Fruit fly (Drosophila melanogaster) whole organism, embryonic: ENCODE measurements around the gene MESK4.

ENCODE experiments used
- Antp ChIP-seq: fragments of 200-800 bp; sonication (Bioruptor generic); optimal IDR thresholded peaks from 3 replicates; lab custom pipeline; 2016; ENCODE audit warnings: missing biosample characterization, missing genetic modification characterization
- CG10321 ChIP-seq: fragments of 200-800 bp; sonication (Bioruptor generic); IDR thresholded peaks from 2 replicates; pipeline ENCODE4 v1.3.6; 2022; ENCODE audit warnings: missing biosample characterization, missing genetic modification characterization
- CG10462 ChIP-seq: fragments of 200-800 bp; sonication (Bioruptor generic); optimal IDR thresholded peaks from 2 replicates; lab custom pipeline; 2016; ENCODE audit warnings: missing biosample characterization, missing genetic modification characterization
- CG11560 ChIP-seq: fragments of 200-800 bp; sonication (Bioruptor generic); IDR thresholded peaks from 3 replicates; pipeline ENCODE4 v1.3.6; 2022; ENCODE audit warnings: missing biosample characterization, missing genetic modification characterization
- CG1647 ChIP-seq: fragments of 200-800 bp; sonication (Bioruptor generic); optimal IDR thresholded peaks from 3 replicates; lab custom pipeline; 2016; ENCODE audit warnings: missing biosample characterization, missing genetic modification characterization
- CG16779 ChIP-seq: fragments of 200-800 bp; sonication (Bioruptor generic); IDR thresholded peaks from 2 replicates; pipeline ENCODE4 v1.3.6; 2022; ENCODE audit warnings: missing biosample characterization, missing genetic modification characterization
- CG17186 ChIP-seq: fragments of 200-800 bp; sonication (Bioruptor generic); optimal IDR thresholded peaks from 3 replicates; lab custom pipeline; 2017; ENCODE audit warnings: missing biosample characterization, missing genetic modification reagents, missing genetic modification characterization
- CG17912 ChIP-seq: fragments of 200-800 bp; sonication (Bioruptor generic); optimal IDR thresholded peaks from 2 replicates; lab custom pipeline; 2018; ENCODE audit warnings: missing biosample characterization, mild to moderate bottlenecking, missing genetic modification characterization
- CG2712 ChIP-seq: fragments of 200-800 bp; optimal IDR thresholded peaks from 3 replicates; lab custom pipeline; 2019; ENCODE audit warnings: missing biosample characterization, mild to moderate bottlenecking, missing genetic modification characterization, moderate library complexity
- CG31224 ChIP-seq: fragments of 200-800 bp; sonication (Bioruptor generic); IDR thresholded peaks from 2 replicates; pipeline ENCODE4 v1.3.6; 2022; ENCODE audit warnings: missing biosample characterization, missing genetic modification characterization
- CG6254 ChIP-seq: fragments of 200-800 bp; sonication (Bioruptor generic); optimal IDR thresholded peaks from 3 replicates; lab custom pipeline; 2017; ENCODE audit warnings: mild to moderate bottlenecking, missing biosample characterization, missing genetic modification reagents, missing genetic modification characterization
- CG6272 ChIP-seq: fragments of 200-800 bp; sonication (Bioruptor generic); IDR thresholded peaks from 2 replicates; pipeline ENCODE4 v1.3.6; 2022; ENCODE audit warnings: missing biosample characterization, missing genetic modification characterization
- CG6813 ChIP-seq: fragments of 200-800 bp; sonication (Bioruptor generic); optimal IDR thresholded peaks from 2 replicates; lab custom pipeline; 2017; ENCODE audit warnings: missing biosample characterization, missing genetic modification characterization, mild to moderate bottlenecking, moderate library complexity, missing genetic modification reagents
- Dbx ChIP-seq: fragments of 200-800 bp; sonication (Bioruptor generic); IDR thresholded peaks from 3 replicates; pipeline ENCODE4 v1.3.6; 2022; ENCODE audit warnings: missing biosample characterization, missing genetic modification characterization
- Dref ChIP-seq: fragments of 200-800 bp; sonication (Bioruptor generic); IDR thresholded peaks from 2 replicates; pipeline ENCODE4 v1.3.6; 2022; ENCODE audit warnings: missing biosample characterization, missing genetic modification characterization
- Drgx ChIP-seq: fragments of 200-800 bp; sonication (Bioruptor generic); IDR thresholded peaks from 2 replicates; pipeline ENCODE4 v1.3.6; 2022; ENCODE audit warnings: missing biosample characterization, missing genetic modification characterization
- Ets65A ChIP-seq: fragments of 200-800 bp; sonication (Bioruptor generic); peaks from one replicate; lab custom pipeline; 2016; ENCODE audit warnings: missing biosample characterization, missing genetic modification characterization
- HLHmδ ChIP-seq: fragments of 200-800 bp; sonication (Bioruptor generic); optimal IDR thresholded peaks from 2 replicates; lab custom pipeline; 2018; ENCODE audit warnings: missing biosample characterization, mild to moderate bottlenecking, missing genetic modification characterization, moderate library complexity
- Meics ChIP-seq: fragments of 200-800 bp; sonication (Bioruptor generic); optimal IDR thresholded peaks from 2 replicates; lab custom pipeline; 2017; ENCODE audit warnings: missing biosample characterization, mild to moderate bottlenecking, missing genetic modification characterization
- Rfx ChIP-seq: fragments of 200-800 bp; sonication (Bioruptor generic); IDR thresholded peaks from 2 replicates; pipeline ENCODE4 v1.3.6; 2022; ENCODE audit warnings: missing biosample characterization, missing genetic modification characterization
- Rx ChIP-seq: fragments of 200-800 bp; sonication (Bioruptor generic); IDR thresholded peaks from 2 replicates; pipeline ENCODE4 v1.3.6; 2022; ENCODE audit warnings: missing biosample characterization, missing genetic modification characterization
- Scr ChIP-seq: fragments of 200-800 bp; sonication (Bioruptor generic); IDR thresholded peaks from 2 replicates; pipeline ENCODE4 v1.3.6; 2022; ENCODE audit warnings: missing biosample characterization, missing genetic modification characterization; ENCODE audit not compliant: partially characterized antibody
- Vsx1 ChIP-seq: fragments of 200-800 bp; sonication (Bioruptor generic); optimal IDR thresholded peaks from 2 replicates; lab custom pipeline; 2017; ENCODE audit warnings: missing biosample characterization, mild to moderate bottlenecking, missing genetic modification characterization, missing genetic modification reagents
- al ChIP-seq: fragments of 200-800 bp; sonication (Bioruptor generic); IDR thresholded peaks from 2 replicates; pipeline ENCODE4 v1.3.6; 2022; ENCODE audit warnings: missing biosample characterization, missing genetic modification characterization
- cato ChIP-seq: fragments of 200-800 bp; sonication (Bioruptor generic); optimal IDR thresholded peaks from 2 replicates; lab custom pipeline; 2016; ENCODE audit warnings: missing biosample characterization, missing genetic modification characterization, borderline replicate concordance
- chinmo ChIP-seq: fragments of 200-800 bp; sonication (Bioruptor generic); IDR thresholded peaks from 4 replicates; pipeline ENCODE4 v1.3.6; 2022; ENCODE audit warnings: missing biosample characterization, missing genetic modification characterization; ENCODE audit not compliant: partially characterized antibody
- crc ChIP-seq: fragments of 200-800 bp; sonication (Bioruptor generic); optimal IDR thresholded peaks from 2 replicates; lab custom pipeline; 2016; ENCODE audit warnings: missing biosample characterization, missing genetic modification characterization
- dati ChIP-seq: fragments of 200-800 bp; sonication (Bioruptor generic); IDR thresholded peaks from 2 replicates; pipeline ENCODE4 v1.3.6; 2022; ENCODE audit warnings: missing biosample characterization, missing genetic modification characterization
- fd102C ChIP-seq: fragments of 200-800 bp; sonication (Bioruptor generic); optimal IDR thresholded peaks from 2 replicates; lab custom pipeline; 2018; ENCODE audit warnings: missing biosample characterization, mild to moderate bottlenecking, missing genetic modification characterization, moderate library complexity
- gem ChIP-seq: fragments of 200-800 bp; sonication (Bioruptor generic); optimal IDR thresholded peaks from 2 replicates; lab custom pipeline; 2019; ENCODE audit warnings: missing biosample characterization, mild to moderate bottlenecking, missing genetic modification characterization, moderate library complexity
- grn ChIP-seq: fragments of 200-800 bp; sonication (Bioruptor generic); optimal IDR thresholded peaks from 3 replicates; lab custom pipeline; 2017; ENCODE audit warnings: missing biosample characterization, missing genetic modification characterization
- insv ChIP-seq, 2 experiments: fragments of 200-800 bp; sonication (Bioruptor generic); optimal IDR thresholded peaks; 3 replicates each; lab custom pipeline; 2016 to 2018; ENCODE audit warnings: missing biosample characterization in 2 of 2, missing genetic modification characterization in 2 of 2
- kay ChIP-seq: fragments of 200-800 bp; sonication (Bioruptor generic); optimal IDR thresholded peaks from 2 replicates; lab custom pipeline; 2016; ENCODE audit warnings: missing biosample characterization, missing genetic modification characterization
- ken ChIP-seq: fragments of 200-800 bp; sonication (Bioruptor generic); IDR thresholded peaks from 3 replicates; pipeline ENCODE4 v1.3.6; 2022; ENCODE audit warnings: missing biosample characterization, missing genetic modification characterization
- mam ChIP-seq: fragments of 200-800 bp; sonication (Bioruptor generic); optimal IDR thresholded peaks from 3 replicates; lab custom pipeline; 2016; ENCODE audit warnings: missing biosample characterization, missing genetic modification characterization
- odd ChIP-seq: fragments of 200-800 bp; sonication (Bioruptor generic); optimal IDR thresholded peaks from 2 replicates; lab custom pipeline; 2017; ENCODE audit warnings: missing biosample characterization, mild to moderate bottlenecking, missing genetic modification characterization
- pb ChIP-seq: fragments of 200-800 bp; sonication (Bioruptor generic); optimal IDR thresholded peaks from 3 replicates; lab custom pipeline; 2016; ENCODE audit warnings: missing biosample characterization, missing genetic modification characterization
- pita ChIP-seq: fragments of 200-800 bp; sonication (Bioruptor generic); optimal IDR thresholded peaks from 2 replicates; lab custom pipeline; 2017; ENCODE audit warnings: missing biosample characterization, mild to moderate bottlenecking, missing genetic modification characterization
- psq ChIP-seq: fragments of 200-800 bp; sonication (Bioruptor generic); optimal IDR thresholded peaks from 2 replicates; lab custom pipeline; 2017; ENCODE audit warnings: missing biosample characterization, missing genetic modification characterization
- pzg ChIP-seq: fragments of 200-800 bp; sonication (Bioruptor generic); optimal IDR thresholded peaks from 3 replicates; lab custom pipeline; 2018; ENCODE audit warnings: missing biosample characterization, mild to moderate bottlenecking, missing genetic modification characterization, moderate library complexity
- ro ChIP-seq: fragments of 200-800 bp; sonication (Bioruptor generic); IDR thresholded peaks from 2 replicates; pipeline ENCODE4 v1.3.6; 2022; ENCODE audit warnings: missing biosample characterization, missing genetic modification characterization
- sens-2 ChIP-seq: fragments of 200-800 bp; sonication (Bioruptor generic); IDR thresholded peaks from 2 replicates; pipeline ENCODE4 v1.3.6; 2022; ENCODE audit warnings: missing biosample characterization, missing genetic modification characterization
- slou ChIP-seq: fragments of 200-800 bp; sonication (Bioruptor generic); optimal IDR thresholded peaks from 3 replicates; lab custom pipeline; 2016; ENCODE audit warnings: missing biosample characterization, missing genetic modification characterization
- sqz ChIP-seq: fragments of 200-800 bp; sonication (Bioruptor generic); optimal IDR thresholded peaks from 3 replicates; lab custom pipeline; 2018; ENCODE audit warnings: missing biosample characterization, mild to moderate bottlenecking, missing genetic modification characterization
- tll ChIP-seq, 2 experiments: fragments of 200-800 bp in 1 of 2; fragments of >200 bp in 1 of 2; sonication (Bioruptor generic) in 1 of 2; optimal IDR thresholded peaks; 2 replicates each; lab custom pipeline; 2017 to 2019; ENCODE audit warnings: missing biosample characterization in 2 of 2, missing genetic modification characterization in 2 of 2, mild to moderate bottlenecking in 1 of 2, moderate library complexity in 1 of 2
- tup ChIP-seq: fragments of 200-800 bp; sonication (Bioruptor generic); optimal IDR thresholded peaks from 2 replicates; lab custom pipeline; 2016; ENCODE audit warnings: missing biosample characterization, mild to moderate bottlenecking, missing genetic modification characterization, moderate library complexity
- twi ChIP-seq: fragments of 200-800 bp; optimal IDR thresholded peaks from 2 replicates; lab custom pipeline; 2019; ENCODE audit warnings: missing biosample characterization, mild to moderate bottlenecking, missing genetic modification characterization, moderate library complexity
- unpg ChIP-seq: fragments of 200-800 bp; sonication (Bioruptor generic); optimal IDR thresholded peaks from 3 replicates; lab custom pipeline; 2018; ENCODE audit warnings: missing biosample characterization, mild to moderate bottlenecking, missing genetic modification characterization, moderate library complexity
- vvl ChIP-seq: fragments of 200-800 bp; sonication (Bioruptor generic); IDR thresholded peaks from 2 replicates; pipeline ENCODE4 v1.3.6; 2022; ENCODE audit warnings: missing biosample characterization, missing genetic modification characterization

Gene MESK4

dm6 chr3R:16977745-16978305, 10.8 kb upstream of the MESK4 start, which contains the start of gene Actn3 (continued):
- TF ChIP-seq ro (no peak), crc (GFP tag; lab: Kevin White, UChicago) (no peak), dati (GFP tag; lab: Robert Waterston, UW) (no peak), twi (no peak), CG10462 (GFP tag; lab: Kevin White, UChicago) (no peak), CG16779 (GFP tag; lab: Robert Waterston, UW) (no peak), CG2712 (tag; lab: Kevin White, UChicago) (no peak), CG17912 (no peak), CG6813 (GFP tag; lab: Kevin White, UChicago) (no peak), grn (GFP tag; lab: Kevin White, UChicago) (no peak), CG11560 (tag; lab: Robert Waterston, UW) (peak; percentile 78; the same call in 2 of the 3 replicates), CG31224 (no peak), CG6272 (GFP tag; lab: Robert Waterston, UW) (no peak), fd102C (GFP tag; lab: Kevin White, UChicago) (no peak), odd (GFP tag; lab: Kevin White, UChicago) (no peak), tll (GFP tag; optimal IDR thresholded peaks at IDR 0.05; lab: Kevin White, UChicago) (no peak), slou (GFP tag; lab: Kevin White, UChicago) (no peak), HLHmδ (GFP tag; lab: Kevin White, UChicago) (no peak), CG10321 (GFP tag; lab: Robert Waterston, UW) (no peak), Meics (no peak), kay (GFP tag; lab: Kevin White, UChicago) (no peak), pita (GFP tag; lab: Kevin White, UChicago) (peak; percentile 71), pzg (no peak)
- TF ChIP-seq, all 482 proteins: peak for 24

dm6 chr3R:16980958-16981623, 7.5 kb upstream of the MESK4 start:
- TF ChIP-seq sqz (GFP tag; lab: Kevin White, UChicago) = no peak
- TF ChIP-seq Dref = no peak
- no peak for TF ChIP-seq Antp (GFP tag; lab: Kevin White, UChicago)
- TF ChIP-seq al (GFP tag; lab: Robert Waterston, UW) = no peak
- no peak for TF ChIP-seq Ets65A
- no peak for TF ChIP-seq psq (GFP tag; lab: Kevin White, UChicago)
- peak; percentile 25; the same call in 1 of the 3 replicates for TF ChIP-seq Dbx
- TF ChIP-seq cato (GFP tag; lab: Kevin White, UChicago) = no peak
- no peak for TF ChIP-seq tup (GFP tag; lab: Kevin White, UChicago)
- no peak for TF ChIP-seq CG1647
- TF ChIP-seq pb (GFP tag; lab: Kevin White, UChicago) = no peak
- no peak for TF ChIP-seq sens-2
- TF ChIP-seq CG17186 (GFP tag; lab: Kevin White, UChicago) = no peak
- TF ChIP-seq CG6254 (GFP tag; lab: Kevin White, UChicago) = no peak
- TF ChIP-seq Drgx (GFP tag; lab: Robert Waterston, UW) = no peak
- TF ChIP-seq vvl (GFP tag; lab: Robert Waterston, UW) = peak; percentile 33; the same call in 1 of the 2 replicates
- no peak for TF ChIP-seq ken (GFP tag; lab: Robert Waterston, UW)
- peak; percentile 12 for TF ChIP-seq grn (GFP tag; lab: Kevin White, UChicago)
- TF ChIP-seq Scr = no peak
- no peak for TF ChIP-seq unpg (GFP tag; lab: Kevin White, UChicago)
- peak; percentile 18 for TF ChIP-seq gem (tag; lab: Kevin White, UChicago)
- TF ChIP-seq slou (GFP tag; lab: Kevin White, UChicago) = no peak
- TF ChIP-seq Rx (GFP tag; lab: Robert Waterston, UW) = no peak
- TF ChIP-seq Vsx1 (GFP tag; lab: Kevin White, UChicago) = peak; percentile 7
- no peak for TF ChIP-seq mam (GFP tag; lab: Kevin White, UChicago)
- TF ChIP-seq chinmo (GFP tag; lab: Robert Waterston, UW) = 0 out of 4 replicates have a peak, but pooled peaks have one; percentile 43
- no peak for TF ChIP-seq crc (GFP tag; lab: Kevin White, UChicago)
- no peak for TF ChIP-seq insv (GFP tag; optimal IDR thresholded peaks at IDR 0.05; lab: Kevin White, UChicago)
- peak; percentile 35; the same call in 1 of the 2 replicates for TF ChIP-seq Rfx (GFP tag; lab: Robert Waterston, UW)
